Worm (Caenorhabditis elegans) whole organism, L4 larva: ENCODE data around the gene C24B5.4.

Experiments used
- F10B5.3 ChIP-seq: sonication (generic microtip); optimal IDR thresholded peaks from 2 replicates; lab custom pipeline; 2016; ENCODE audit warnings: mild to moderate bottlenecking, missing genetic modification characterization, missing compliant biosample characterization
- F37D6.2 ChIP-seq: sonication (generic microtip); optimal IDR thresholded peaks from 2 replicates; lab custom pipeline; 2016; ENCODE audit warnings: mild to moderate bottlenecking, missing genetic modification characterization, missing compliant biosample characterization
- Y48G9A.11 ChIP-seq: fragments of 200-800 bp; sonication (Bioruptor generic); IDR thresholded peaks from 2 replicates; pipeline ENCODE4 v1.3.6; 2022; ENCODE audit warnings: missing genetic modification reagents, missing genetic modification characterization, missing compliant biosample characterization
- Y75B8A.6 ChIP-seq: fragments of 200-800 bp; sonication (Bioruptor generic); IDR thresholded peaks from 2 replicates; pipeline ENCODE4 v1.3.6; 2022; ENCODE audit warnings: missing genetic modification reagents, missing genetic modification characterization, missing compliant biosample characterization
- ZK546.5 ChIP-seq, 2 experiments: sonication (generic microtip); optimal IDR thresholded peaks; 2 replicates each; lab custom pipeline; 2017; ENCODE audit warnings: missing biosample characterization in 2 of 2, missing genetic modification characterization in 2 of 2
- aha-1 ChIP-seq: fragments of 150-350 bp; peaks from one replicate; lab custom pipeline; 2014; ENCODE audit warnings: missing biosample characterization, missing genetic modification characterization
- attf-4 ChIP-seq: sonication (generic microtip); optimal IDR thresholded peaks from 3 replicates; lab custom pipeline; 2017; ENCODE audit warnings: missing biosample characterization, missing genetic modification characterization
- ceh-20 ChIP-seq: fragments of 200-800 bp; sonication (Bioruptor generic); IDR thresholded peaks from 2 replicates; pipeline ENCODE4 v1.3.6; 2022; ENCODE audit warnings: missing genetic modification reagents, missing genetic modification characterization, missing compliant biosample characterization
- ceh-44 ChIP-seq: fragments of 200-800 bp; sonication (Bioruptor generic); IDR thresholded peaks from 2 replicates; pipeline ENCODE4 v1.3.6; 2022; ENCODE audit warnings: missing genetic modification reagents, missing genetic modification characterization, missing compliant biosample characterization
- daf-12 ChIP-seq: fragments of 150-350 bp; optimal IDR thresholded peaks from 2 replicates; lab custom pipeline; 2014; ENCODE audit warnings: missing biosample characterization, missing genetic modification reagents, missing genetic modification characterization
- daf-16 ChIP-seq, 3 experiments: sonication (generic microtip); optimal IDR thresholded peaks; 2 replicates each; lab custom pipeline; 2016 to 2017; ENCODE audit warnings: missing genetic modification characterization in 3 of 3, missing genetic modification reagents in 3 of 3, mild to moderate bottlenecking in 2 of 3, missing compliant biosample characterization in 2 of 3, missing biosample characterization in 1 of 3, moderate library complexity in 1 of 3
- daf-8 ChIP-seq: fragments of 200-800 bp; sonication (Bioruptor generic); IDR thresholded peaks from 2 replicates; pipeline ENCODE4 v1.3.6; 2022; ENCODE audit warnings: missing genetic modification characterization, missing compliant biosample characterization
- dmd-6 ChIP-seq: fragments of 200-800 bp; sonication (Bioruptor generic); IDR thresholded peaks from 2 replicates; pipeline ENCODE4 v1.3.6; 2022; ENCODE audit warnings: missing genetic modification reagents, missing genetic modification characterization, missing compliant biosample characterization
- dmd-9 ChIP-seq: fragments of 200-800 bp; sonication (Bioruptor generic); IDR thresholded peaks from 2 replicates; pipeline ENCODE4 v1.3.6; 2022; ENCODE audit warnings: missing genetic modification reagents, missing genetic modification characterization, missing compliant biosample characterization
- dpl-1 ChIP-seq: fragments of 150-350 bp; optimal IDR thresholded peaks from 2 replicates; lab custom pipeline; 2014; ENCODE audit warnings: missing biosample characterization, missing genetic modification reagents, missing genetic modification characterization
- dve-1 ChIP-seq: sonication (generic microtip); optimal IDR thresholded peaks from 2 replicates; lab custom pipeline; 2017; ENCODE audit warnings: antibody characterized with exemption, mild to moderate bottlenecking, missing genetic modification characterization, missing compliant biosample characterization; ENCODE audit not compliant: insufficient read depth
- egl-43 ChIP-seq: fragments of 200-800 bp; sonication (Bioruptor generic); IDR thresholded peaks from 2 replicates; pipeline ENCODE4 v1.3.6; 2022; ENCODE audit warnings: missing genetic modification reagents, missing genetic modification characterization, missing compliant biosample characterization
- gei-8 ChIP-seq: fragments of 200-800 bp; sonication (Bioruptor generic); optimal IDR thresholded peaks from 2 replicates; lab custom pipeline; 2018; ENCODE audit warnings: mild to moderate bottlenecking, missing genetic modification characterization, missing compliant biosample characterization
- hif-1 ChIP-seq, 2 experiments: sonication (generic microtip); optimal IDR thresholded peaks; 2 replicates each; lab custom pipeline; 2016 to 2017; ENCODE audit warnings: missing compliant biosample characterization in 2 of 2, missing genetic modification characterization in 2 of 2, missing genetic modification reagents in 2 of 2, missing genotype in 2 of 2, mild to moderate bottlenecking in 1 of 2
- hlh-11 ChIP-seq: fragments of 200-800 bp; sonication (Bioruptor generic); optimal IDR thresholded peaks from 2 replicates; lab custom pipeline; 2018; ENCODE audit warnings: mild to moderate bottlenecking, missing genetic modification characterization, missing compliant biosample characterization
- hlh-30 ChIP-seq: sonication (generic microtip); optimal IDR thresholded peaks from 2 replicates; lab custom pipeline; 2017; ENCODE audit warnings: antibody characterized with exemption, mild to moderate bottlenecking, missing genetic modification characterization, missing compliant biosample characterization; ENCODE audit not compliant: insufficient read depth
- hmg-1.1 ChIP-seq: fragments of 200-800 bp; sonication (Bioruptor generic); IDR thresholded peaks from 2 replicates; pipeline ENCODE4 v1.3.6; 2022; ENCODE audit warnings: missing genetic modification reagents, missing genetic modification characterization, missing compliant biosample characterization
- jun-1 ChIP-seq: fragments of 150-350 bp; optimal IDR thresholded peaks from 2 replicates; lab custom pipeline; 2014; ENCODE audit warnings: missing biosample characterization, missing genetic modification reagents, missing genetic modification characterization
- lin-1 ChIP-seq: fragments of 200-800 bp; sonication (Bioruptor generic); IDR thresholded peaks from 2 replicates; pipeline ENCODE4 v1.3.6; 2022; ENCODE audit warnings: missing genetic modification reagents, missing genetic modification characterization, missing compliant biosample characterization
- lin-39 ChIP-seq: fragments of 150-350 bp; optimal IDR thresholded peaks from 2 replicates; lab custom pipeline; 2014; ENCODE audit warnings: missing biosample characterization, missing genetic modification reagents, missing genetic modification characterization
- lir-3 ChIP-seq: sonication (generic microtip); optimal IDR thresholded peaks from 2 replicates; lab custom pipeline; 2016; ENCODE audit warnings: mild to moderate bottlenecking, missing genetic modification characterization, missing compliant biosample characterization
- lsy-2 ChIP-seq, 2 experiments: fragments of 150-350 bp in 1 of 2; sonication (generic microtip) in 1 of 2; optimal IDR thresholded peaks; 2 replicates each; lab custom pipeline; 2014 to 2017; ENCODE audit warnings: missing biosample characterization in 2 of 2, missing genetic modification characterization in 2 of 2
- mdt-29 ChIP-seq: fragments of 200-800 bp; sonication (Bioruptor generic); IDR thresholded peaks from 2 replicates; pipeline ENCODE4 v1.3.6; 2022; ENCODE audit warnings: missing genetic modification reagents, missing genetic modification characterization, missing compliant biosample characterization
- nhr-11 ChIP-seq: fragments of 150-350 bp; optimal IDR thresholded peaks from 2 replicates; lab custom pipeline; 2014; ENCODE audit warnings: missing biosample characterization, missing genetic modification characterization
- nhr-111 ChIP-seq: fragments of 200-800 bp; sonication (Bioruptor generic); optimal IDR thresholded peaks from 2 replicates; lab custom pipeline; 2018; ENCODE audit warnings: mild to moderate bottlenecking, missing genetic modification characterization, missing compliant biosample characterization
- nhr-237 ChIP-seq: sonication (generic microtip); optimal IDR thresholded peaks from 2 replicates; lab custom pipeline; 2017; ENCODE audit warnings: missing biosample characterization, missing genetic modification characterization
- nhr-42 ChIP-seq: fragments of 200-800 bp; sonication (Bioruptor generic); IDR thresholded peaks from 2 replicates; pipeline ENCODE4 v1.3.6; 2022; ENCODE audit warnings: missing genetic modification characterization, missing compliant biosample characterization
- nhr-48 ChIP-seq: sonication (generic microtip); optimal IDR thresholded peaks from 2 replicates; lab custom pipeline; 2016; ENCODE audit warnings: mild to moderate bottlenecking, missing genetic modification characterization, missing compliant biosample characterization
- nhr-76 ChIP-seq: fragments of 150-350 bp; optimal IDR thresholded peaks from 2 replicates; lab custom pipeline; 2014; ENCODE audit warnings: missing biosample characterization, missing genetic modification characterization
- nhr-77 ChIP-seq: fragments of 150-350 bp; optimal IDR thresholded peaks from 2 replicates; lab custom pipeline; 2014; ENCODE audit warnings: missing biosample characterization, missing genetic modification characterization
- pha-4 ChIP-seq, 2 experiments: fragments of 150-350 bp in 1 of 2; fragments of 200-800 bp in 1 of 2; sonication (Bioruptor generic) in 1 of 2; IDR thresholded peaks in 1 of 2; optimal IDR thresholded peaks in 1 of 2; 2 replicates each; pipeline versions ENCODE4 v1.3.6 to Lab custom; 2014 to 2022; ENCODE audit warnings: missing genetic modification characterization in 2 of 2, missing genetic modification reagents in 2 of 2, missing biosample characterization in 1 of 2, missing compliant biosample characterization in 1 of 2
- php-3 ChIP-seq: fragments of 200-800 bp; sonication (Bioruptor generic); IDR thresholded peaks from 2 replicates; pipeline ENCODE4 v1.3.6; 2022; ENCODE audit warnings: missing genetic modification reagents, missing genetic modification characterization, missing compliant biosample characterization
- pqm-1 ChIP-seq: sonication (generic microtip); optimal IDR thresholded peaks from 2 replicates; lab custom pipeline; 2017; ENCODE audit warnings: missing biosample characterization, missing genetic modification characterization
- skn-1 ChIP-seq: fragments of 150-350 bp; optimal IDR thresholded peaks from 2 replicates; lab custom pipeline; 2014; ENCODE audit warnings: missing biosample characterization, missing genetic modification characterization
- spr-1 ChIP-seq: sonication (generic microtip); optimal IDR thresholded peaks from 2 replicates; lab custom pipeline; 2016; ENCODE audit warnings: mild to moderate bottlenecking, missing genetic modification characterization, missing compliant biosample characterization
- tra-1 ChIP-seq: fragments of 200-800 bp; sonication (Bioruptor generic); IDR thresholded peaks from 2 replicates; pipeline ENCODE4 v1.3.6; 2022; ENCODE audit warnings: missing genetic modification reagents, missing genetic modification characterization, missing compliant biosample characterization
- unc-39 ChIP-seq: sonication (generic microtip); optimal IDR thresholded peaks from 2 replicates; lab custom pipeline; 2017; ENCODE audit warnings: missing biosample characterization, missing genetic modification characterization
- unc-62 ChIP-seq, 3 experiments: fragments of 150-350 bp in 1 of 3; sonication (generic microtip); optimal IDR thresholded peaks in 2 of 3; peaks in 1 of 3; 1 replicate in 1 of 3; 2 replicates in 2 of 3; lab custom pipeline; 2014 to 2017; ENCODE audit warnings: missing biosample characterization in 3 of 3, missing genetic modification characterization in 3 of 3, missing genetic modification reagents in 3 of 3, missing genotype in 1 of 3

C24B5.4 gene

DNA sequence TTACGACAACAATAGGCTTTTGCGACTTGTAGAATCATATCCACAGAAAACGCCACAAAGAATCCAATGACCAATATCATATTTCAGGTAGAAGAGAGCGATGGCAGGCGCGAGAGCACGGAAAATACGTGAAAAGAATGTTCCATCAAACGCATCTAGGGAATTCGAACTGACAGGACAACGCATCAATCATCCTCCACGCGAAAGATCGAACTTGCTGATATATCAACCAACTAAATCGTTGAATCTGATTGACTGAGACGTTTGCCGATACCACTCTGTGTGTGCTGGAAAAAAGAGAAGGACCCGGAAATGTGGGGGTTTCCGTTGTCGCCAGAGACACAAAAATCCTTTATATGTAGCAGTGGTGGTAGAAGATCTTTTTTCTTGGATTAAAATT lies 21.1 kb upstream of the C24B5.4 start:
- peak; percentile 73 for TF ChIP-seq aha-1 (tag; lab: Kevin White, UChicago)
- peak; percentile 85 for TF ChIP-seq ceh-20 (GFP tag; lab: Robert Waterston, UW)
- TF ChIP-seq daf-8 (GFP tag; lab: Robert Waterston, UW) = no peak
- no peak for TF ChIP-seq dve-1 (tag; lab: Kevin White, UChicago)
- 0 out of 2 replicates have a peak, but pooled peaks have one; percentile 32 for TF ChIP-seq Y48G9A.11
- peak in 1 of 2 experiments; percentile 100 for TF ChIP-seq unc-62 (GFP tag; optimal IDR thresholded peaks at IDR 0.05 in 1 of 2; lab: Kevin White, UChicago)
- no peak for TF ChIP-seq unc-62 (tag; optimal IDR thresholded peaks at IDR 0.05; lab: Kevin White, UChicago)

DNA sequence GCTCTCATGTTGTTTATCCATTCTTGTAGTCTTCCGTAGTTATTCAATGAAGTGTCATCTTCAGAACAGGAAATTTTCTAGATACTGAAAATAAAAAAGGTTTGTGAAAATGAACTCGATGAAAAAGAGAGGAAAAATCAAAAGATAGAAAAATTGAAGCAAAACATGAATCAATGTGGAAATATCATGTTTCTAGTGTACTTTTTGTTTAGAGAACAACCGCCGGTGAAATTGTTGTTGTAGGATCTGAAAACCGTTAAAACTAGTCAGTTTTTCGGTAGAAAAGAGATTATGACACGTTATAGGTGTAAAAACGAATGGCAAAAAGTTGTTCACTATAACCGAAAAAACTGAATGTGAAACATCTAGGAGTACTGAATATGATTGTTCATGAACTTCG lies 20.0 kb upstream of the C24B5.4 start, which contains the start of gene pacs-1:
pacs-1 (minus strand) TSS at position 101 of the 400 bp plus-strand sequence.
- no peak for TF ChIP-seq nhr-11
- no peak for TF ChIP-seq ceh-44
- TF ChIP-seq nhr-76 (tag; lab: Kevin White, UChicago) = no peak
- TF ChIP-seq pha-4 (GFP tag; IDR thresholded peaks at IDR 0.05; lab: Robert Waterston, UW) = no peak
- no peak for TF ChIP-seq pha-4 (tag; optimal IDR thresholded peaks at IDR 0.05; lab: Kevin White, UChicago)
- TF ChIP-seq dmd-9 (GFP tag; lab: Robert Waterston, UW) = no peak
- TF ChIP-seq nhr-111 = no peak
- TF ChIP-seq ceh-20 (GFP tag; lab: Robert Waterston, UW) = no peak
- TF ChIP-seq dpl-1 (GFP tag; lab: Kevin White, UChicago) = no peak
- no peak for TF ChIP-seq hlh-11 (tag; lab: Kevin White, UChicago)
- TF ChIP-seq daf-16 (GFP tag; optimal IDR thresholded peaks at IDR 0.05; lab: Kevin White, UChicago) = no peak
- TF ChIP-seq daf-16 (tag; optimal IDR thresholded peaks at IDR 0.05; lab: Kevin White, UChicago) = no peak
- TF ChIP-seq tra-1 (GFP tag; lab: Robert Waterston, UW) = no peak
- no peak for TF ChIP-seq F10B5.3
- no peak for TF ChIP-seq gei-8 (GFP tag; lab: Kevin White, UChicago)
- no peak for TF ChIP-seq nhr-237 (tag; lab: Kevin White, UChicago)
- no peak for TF ChIP-seq aha-1 (tag; lab: Kevin White, UChicago)
- no peak for TF ChIP-seq F37D6.2 (tag; lab: Kevin White, UChicago)
- no peak for TF ChIP-seq Y48G9A.11
- TF ChIP-seq unc-39 (tag; lab: Kevin White, UChicago) = no peak
- no peak for TF ChIP-seq ZK546.5 (tag; optimal IDR thresholded peaks at IDR 0.05; lab: Kevin White, UChicago)
- no peak for TF ChIP-seq dve-1 (tag; lab: Kevin White, UChicago)

DNA sequence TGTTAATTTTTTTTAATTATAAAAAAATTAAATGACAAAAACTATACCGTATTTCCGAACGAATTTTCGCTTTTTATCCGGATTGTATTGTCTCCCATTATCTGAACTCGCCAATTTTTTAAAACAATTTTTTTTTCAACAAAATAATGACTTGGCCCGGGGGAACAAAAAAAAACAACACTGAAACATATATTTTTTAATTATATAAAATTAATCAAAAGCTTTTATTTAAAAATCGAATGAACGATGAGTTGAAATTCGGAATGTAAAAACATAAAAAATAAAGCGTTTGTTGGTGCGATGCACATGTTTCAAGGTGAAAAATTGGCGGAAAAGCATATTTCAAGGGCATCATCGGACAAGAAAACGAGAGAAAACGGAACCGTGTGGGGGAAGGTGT lies 16.4 kb upstream of the C24B5.4 start, which contains the start of gene mdt-27:
mdt-27 (minus strand) TSS at position 101 of the 400 bp plus-strand sequence.
- no peak for TF ChIP-seq lsy-2 (tag; optimal IDR thresholded peaks at IDR 0.05; lab: Kevin White, UChicago)
- peak; percentile 40 for TF ChIP-seq aha-1 (tag; lab: Kevin White, UChicago)
- no peak for TF ChIP-seq spr-1 (tag; lab: Kevin White, UChicago)

DNA sequence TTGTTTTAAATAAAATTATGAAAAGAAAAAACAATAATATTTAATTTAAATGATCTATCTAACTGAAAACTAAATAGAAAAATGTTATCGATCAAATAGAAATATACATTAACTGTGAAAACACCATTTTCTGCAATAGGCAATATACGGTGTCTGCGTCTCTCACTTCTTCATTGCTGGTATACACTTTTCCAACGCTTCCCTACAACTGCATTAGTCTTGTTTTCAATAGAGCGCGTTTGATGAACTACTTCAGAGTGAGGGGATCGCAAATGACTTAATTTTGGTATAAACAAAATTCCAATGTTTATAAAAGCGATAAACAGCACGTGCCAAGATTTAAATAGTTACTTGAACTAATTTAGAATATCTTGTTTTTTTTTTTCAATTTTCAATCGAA lies 15.4 kb upstream of the C24B5.4 start:
- TF ChIP-seq pqm-1 (tag; lab: Kevin White, UChicago) (peak; percentile 72), attf-4 (tag; lab: Kevin White, UChicago) (no peak), dpl-1 (GFP tag; lab: Kevin White, UChicago) (peak; percentile 64), php-3 (GFP tag; lab: Robert Waterston, UW) (no peak), mdt-29 (GFP tag; lab: Robert Waterston, UW) (no peak), hlh-11 (tag; lab: Kevin White, UChicago) (peak; percentile 56), dmd-6 (0 out of 2 replicates have a peak, but pooled peaks have one; percentile 14), nhr-42 (GFP tag; lab: Robert Waterston, UW) (no peak), skn-1 (tag; lab: Kevin White, UChicago) (no peak), hmg-1.1 (GFP tag; lab: Robert Waterston, UW) (peak; percentile 72), jun-1 (tag; lab: Kevin White, UChicago) (no peak), daf-12 (tag; lab: Kevin White, UChicago) (no peak), lin-39 (tag; lab: Kevin White, UChicago) (no peak), hlh-30 (tag; lab: Kevin White, UChicago) (peak; percentile 44), dve-1 (tag; lab: Kevin White, UChicago) (peak; percentile 86), lir-3 (tag; lab: Kevin White, UChicago) (no peak), lin-1 (GFP tag; lab: Robert Waterston, UW) (no peak), egl-43 (GFP tag; lab: Robert Waterston, UW) (no peak), nhr-77 (tag; lab: Kevin White, UChicago) (peak; percentile 72), Y75B8A.6 (GFP tag; lab: Robert Waterston, UW) (no peak), unc-62 (GFP tag; optimal IDR thresholded peaks at IDR 0.05 in 1 of 2; lab: Kevin White, UChicago) (no peak), unc-62 (tag; optimal IDR thresholded peaks at IDR 0.05; lab: Kevin White, UChicago) (no peak), nhr-48 (tag; lab: Kevin White, UChicago) (no peak), nhr-76 (tag; lab: Kevin White, UChicago) (no peak), hif-1 (tag; optimal IDR thresholded peaks at IDR 0.05; lab: Kevin White, UChicago) (peak in 1 of 2 experiments; percentile 33)
